Fruit fly (Drosophila melanogaster) whole organism, pupa: ENCODE results near the gene Ubc87F.

Experiments
- CG10348 ChIP-seq: fragments of 200-800 bp; sonication (Bioruptor generic); IDR thresholded peaks from 2 replicates; pipeline ENCODE4 v1.3.6; 2022; ENCODE audit warnings: missing biosample characterization, missing genetic modification characterization
- CG12605 ChIP-seq: fragments of 200-800 bp; sonication (Bioruptor generic); IDR thresholded peaks from 2 replicates; pipeline ENCODE4 v1.3.6; 2022; ENCODE audit warnings: missing biosample characterization, missing genetic modification characterization
- CG13204 ChIP-seq: fragments of 200-800 bp; sonication (Bioruptor generic); optimal IDR thresholded peaks from 2 replicates; lab custom pipeline; 2018; ENCODE audit warnings: missing biosample characterization, mild to moderate bottlenecking, missing genetic modification characterization, moderate library complexity
- CG14655 ChIP-seq: fragments of 200-800 bp; sonication (Bioruptor generic); optimal IDR thresholded peaks from 3 replicates; lab custom pipeline; 2017; ENCODE audit warnings: mild to moderate bottlenecking, missing biosample characterization, missing genetic modification reagents, missing genetic modification characterization
- CG15710 ChIP-seq: fragments of 200-800 bp; sonication (Bioruptor generic); optimal IDR thresholded peaks from 2 replicates; lab custom pipeline; 2018; ENCODE audit warnings: missing biosample characterization, mild to moderate bottlenecking, missing genetic modification characterization, moderate library complexity
- CG17806 ChIP-seq: fragments of 200-800 bp; sonication (Bioruptor generic); optimal IDR thresholded peaks from 2 replicates; lab custom pipeline; 2018; ENCODE audit warnings: missing biosample characterization, mild to moderate bottlenecking, missing genetic modification characterization, moderate library complexity
- CG32121 ChIP-seq: fragments of 200-800 bp; sonication (Bioruptor generic); IDR thresholded peaks from 2 replicates; pipeline ENCODE4 v1.3.6; 2022; ENCODE audit warnings: missing biosample characterization, missing genetic modification characterization
- CG34367 ChIP-seq: fragments of 200-800 bp; sonication (Bioruptor generic); optimal IDR thresholded peaks from 2 replicates; lab custom pipeline; 2018; ENCODE audit warnings: missing biosample characterization, mild to moderate bottlenecking, missing genetic modification characterization
- CG4496 ChIP-seq: fragments of 200-800 bp; sonication (Bioruptor generic); IDR thresholded peaks from 3 replicates; pipeline ENCODE4 v1.3.6; 2022; ENCODE audit warnings: missing biosample characterization, missing genetic modification characterization
- CG8159 ChIP-seq: fragments of 200-800 bp; sonication (Bioruptor generic); optimal IDR thresholded peaks from 3 replicates; lab custom pipeline; 2018; ENCODE audit warnings: missing biosample characterization, mild to moderate bottlenecking, missing genetic modification characterization, moderate library complexity
- CG8301 ChIP-seq: fragments of 200-800 bp; sonication (Bioruptor generic); optimal IDR thresholded peaks from 2 replicates; lab custom pipeline; 2018; ENCODE audit warnings: missing biosample characterization, mild to moderate bottlenecking, missing genetic modification characterization
- CG9948 ChIP-seq: fragments of 200-800 bp; sonication (Bioruptor generic); optimal IDR thresholded peaks from 2 replicates; lab custom pipeline; 2018; ENCODE audit warnings: missing biosample characterization, mild to moderate bottlenecking, missing genetic modification characterization, moderate library complexity
- D1 ChIP-seq: fragments of 200-800 bp; sonication (Bioruptor generic); optimal IDR thresholded peaks from 2 replicates; lab custom pipeline; 2018; ENCODE audit warnings: missing biosample characterization, mild to moderate bottlenecking, missing genetic modification characterization, moderate library complexity
- EcR ChIP-seq: fragments of 200-800 bp; sonication (Bioruptor generic); optimal IDR thresholded peaks from 3 replicates; lab custom pipeline; 2019; ENCODE audit warnings: missing biosample characterization, missing genetic modification characterization, mild to moderate bottlenecking, moderate library complexity, missing genetic modification reagents
- Ets98B ChIP-seq: fragments of 200-800 bp; sonication (Bioruptor generic); IDR thresholded peaks from 2 replicates; pipeline ENCODE4 v1.3.6; 2022; ENCODE audit warnings: missing biosample characterization, missing genetic modification characterization
- Pif1A ChIP-seq: fragments of 200-800 bp; sonication (Bioruptor generic); optimal IDR thresholded peaks from 3 replicates; lab custom pipeline; 2016; ENCODE audit warnings: missing biosample characterization, missing genetic modification characterization
- Pif1B ChIP-seq: fragments of 200-800 bp; sonication (Bioruptor generic); optimal IDR thresholded peaks from 3 replicates; lab custom pipeline; 2016; ENCODE audit warnings: missing biosample characterization, missing genetic modification characterization
- Snoo ChIP-seq: fragments of 200-800 bp; sonication (Bioruptor generic); optimal IDR thresholded peaks from 3 replicates; lab custom pipeline; 2017; ENCODE audit warnings: missing biosample characterization, mild to moderate bottlenecking, missing genetic modification characterization, inconsistent platforms
- fd96Ca ChIP-seq: fragments of 200-800 bp; sonication (Bioruptor generic); IDR thresholded peaks from 3 replicates; pipeline ENCODE4 v1.3.6; 2022; ENCODE audit warnings: missing biosample characterization, missing genetic modification characterization
- gl ChIP-seq: fragments of 200-800 bp; sonication (Bioruptor generic); optimal IDR thresholded peaks from 2 replicates; lab custom pipeline; 2018; ENCODE audit warnings: missing biosample characterization, mild to moderate bottlenecking, missing genetic modification characterization
- rn ChIP-seq: fragments of 200-800 bp; sonication (Bioruptor generic); IDR thresholded peaks from 2 replicates; pipeline ENCODE4 v1.3.6; 2022; ENCODE audit warnings: missing biosample characterization, missing genetic modification characterization

The Ubc87F gene

DNA sequence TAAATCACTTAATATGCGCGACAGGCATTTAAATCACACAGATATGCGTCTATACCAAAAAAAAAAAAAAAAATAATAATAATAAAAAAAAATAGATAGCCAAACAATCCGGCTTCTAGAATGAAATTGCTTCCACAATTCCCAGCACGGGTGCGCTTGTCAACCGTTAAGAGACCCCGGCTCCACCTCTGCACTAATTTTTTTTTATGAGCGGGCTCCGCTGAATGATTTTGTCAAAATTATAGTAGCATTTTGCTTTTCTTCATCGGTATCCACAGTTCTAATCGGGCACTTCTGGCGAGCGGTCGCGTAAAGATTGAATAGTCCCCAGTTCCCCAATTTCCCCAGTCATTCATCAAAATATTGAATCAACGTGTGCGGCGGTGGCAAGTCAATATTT lies 11.5 kb downstream of the Ubc87F start, which contains the start of gene Adgf-C:
Gene Adgf-C (plus strand): TSS at position 301 of the 400 bp plus-strand sequence.
- TF ChIP-seq CG9948 (tag; lab: Kevin White, UChicago) (no peak), CG4496 (GFP tag; lab: Robert Waterston, UW) (no peak), CG17806 (no peak), D1 (no peak), CG8159 (tag; lab: Kevin White, UChicago) (no peak), CG14655 (GFP tag; lab: Kevin White, UChicago) (no peak), Pif1B (GFP tag; lab: Kevin White, UChicago) (no peak), Pif1A (GFP tag; lab: Kevin White, UChicago) (no peak), fd96Ca (GFP tag; lab: Robert Waterston, UW) (no peak), CG13204 (GFP tag; lab: Kevin White, UChicago) (no peak), Ets98B (GFP tag; lab: Robert Waterston, UW) (no peak), EcR (no peak), CG8301 (tag; lab: Kevin White, UChicago) (no peak), CG32121 (GFP tag; lab: Robert Waterston, UW) (no peak), rn (GFP tag; lab: Robert Waterston, UW) (no peak)

DNA sequence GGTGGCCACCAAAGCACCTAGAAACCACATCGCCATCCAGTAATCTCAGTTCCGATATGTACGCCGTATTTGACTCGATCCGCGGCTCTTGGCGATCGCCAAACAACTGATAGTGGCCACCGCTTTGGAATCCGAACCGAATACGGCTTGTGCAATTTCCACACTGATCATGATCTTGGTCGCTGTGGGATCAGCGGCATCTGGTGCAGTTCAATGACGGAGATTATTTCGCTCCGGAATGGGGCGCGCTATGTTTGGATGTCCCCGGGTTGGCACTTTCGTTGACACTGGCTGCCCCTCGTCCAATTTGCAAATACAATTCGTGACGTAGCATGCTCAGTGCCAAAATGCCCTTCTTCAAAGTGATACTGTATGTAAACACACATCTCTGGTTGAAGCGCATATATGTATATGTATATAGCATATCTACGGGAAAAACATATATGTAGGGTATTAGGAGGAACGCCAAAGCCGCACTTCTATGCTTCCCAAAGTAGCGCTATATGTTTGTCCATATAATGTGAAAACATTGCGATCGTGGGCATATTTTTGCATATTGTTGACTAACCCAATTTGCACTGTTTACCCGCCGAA lies 12.6 kb downstream of the Ubc87F start, which contains the start of gene Adgf-D:
Gene Adgf-D (minus strand): TSS at position 111 of the 594 bp plus-strand sequence.
- TF ChIP-seq rn (GFP tag; lab: Robert Waterston, UW) (no peak), gl (no peak), Snoo (tag; lab: Kevin White, UChicago) (no peak), CG15710 (tag; lab: Kevin White, UChicago) (no peak), CG4496 (GFP tag; lab: Robert Waterston, UW) (no peak), CG10348 (GFP tag; lab: Robert Waterston, UW) (no peak), CG32121 (GFP tag; lab: Robert Waterston, UW) (no peak), Pif1A (GFP tag; lab: Kevin White, UChicago) (no peak), D1 (no peak), CG9948 (tag; lab: Kevin White, UChicago) (no peak), fd96Ca (GFP tag; lab: Robert Waterston, UW) (no peak), Ets98B (GFP tag; lab: Robert Waterston, UW) (no peak), CG17806 (no peak), CG34367 (tag; lab: Kevin White, UChicago) (no peak), Pif1B (GFP tag; lab: Kevin White, UChicago) (no peak), CG14655 (GFP tag; lab: Kevin White, UChicago) (no peak), CG8159 (tag; lab: Kevin White, UChicago) (no peak), EcR (no peak)

DNA sequence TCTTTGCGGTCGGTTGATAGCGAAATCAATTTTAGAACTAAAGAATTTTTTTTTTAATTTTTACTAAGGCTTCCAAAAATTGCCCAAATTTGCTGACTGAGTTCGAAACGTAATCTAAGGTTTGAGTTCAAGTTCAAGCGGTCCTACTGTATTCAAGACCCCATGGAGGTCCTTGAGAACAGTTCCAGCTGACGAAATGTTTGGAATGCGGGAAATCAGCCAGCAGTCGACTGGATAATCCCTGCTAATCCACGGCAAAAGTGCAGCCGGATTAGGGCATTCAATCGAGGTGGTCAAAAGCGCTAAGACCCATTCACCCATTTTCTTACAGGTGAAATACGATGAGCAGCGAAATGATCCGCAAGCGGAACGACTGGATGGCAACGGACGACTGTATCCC lies 17.2 kb downstream of the Ubc87F start, which contains the start of gene f-cup:
Gene f-cup (minus strand): TSS at position 101 of the 400 bp plus-strand sequence.
- TF ChIP-seq CG15710 (tag; lab: Kevin White, UChicago): no peak
- no peak for TF ChIP-seq Pif1A (GFP tag; lab: Kevin White, UChicago)
- TF ChIP-seq CG13204 (GFP tag; lab: Kevin White, UChicago): no peak
- TF ChIP-seq CG12605 (GFP tag; lab: Robert Waterston, UW): no peak
- TF ChIP-seq CG14655 (GFP tag; lab: Kevin White, UChicago): no peak
- no peak for TF ChIP-seq Pif1B (GFP tag; lab: Kevin White, UChicago)

DNA sequence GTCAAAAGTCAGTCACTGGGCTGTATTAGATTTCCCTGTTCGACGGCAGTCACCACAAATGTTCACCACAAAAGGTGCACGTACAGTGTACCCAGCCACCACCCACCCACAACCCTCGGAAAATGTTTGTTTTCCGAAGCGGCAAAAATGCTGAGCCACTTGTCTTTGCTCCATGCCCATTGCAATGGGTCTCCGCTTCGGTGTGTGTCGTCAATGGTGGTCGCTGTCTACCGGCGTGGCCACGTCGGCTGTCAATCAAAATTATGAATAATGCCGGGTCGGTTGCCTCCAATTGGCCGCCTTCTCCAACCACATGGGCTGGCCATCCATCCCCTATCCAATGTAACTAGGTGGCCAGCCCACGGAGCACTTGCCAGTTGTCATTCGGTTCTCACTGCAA lies 17.8 kb downstream of the Ubc87F start, which contains the start of gene ninaB:
Gene ninaB (plus strand): TSS at position 374 of the 400 bp plus-strand sequence.
- TF ChIP-seq CG13204 (GFP tag; lab: Kevin White, UChicago): no peak
- TF ChIP-seq Pif1B (GFP tag; lab: Kevin White, UChicago): no peak
- TF ChIP-seq D1: no peak
- no peak for TF ChIP-seq rn (GFP tag; lab: Robert Waterston, UW)
- no peak for TF ChIP-seq CG9948 (tag; lab: Kevin White, UChicago)
- TF ChIP-seq CG15710 (tag; lab: Kevin White, UChicago): no peak
- TF ChIP-seq gl: no peak
- no peak for TF ChIP-seq CG8301 (tag; lab: Kevin White, UChicago)
- TF ChIP-seq CG32121 (GFP tag; lab: Robert Waterston, UW): no peak
- TF ChIP-seq CG34367 (tag; lab: Kevin White, UChicago): no peak
- no peak for TF ChIP-seq EcR
- TF ChIP-seq CG4496 (GFP tag; lab: Robert Waterston, UW): no peak
- TF ChIP-seq CG8159 (tag; lab: Kevin White, UChicago): no peak
- no peak for TF ChIP-seq CG14655 (GFP tag; lab: Kevin White, UChicago)
- TF ChIP-seq Pif1A (GFP tag; lab: Kevin White, UChicago): no peak
- no peak for TF ChIP-seq CG12605 (GFP tag; lab: Robert Waterston, UW)
- no peak for TF ChIP-seq Ets98B (GFP tag; lab: Robert Waterston, UW)
- no peak for TF ChIP-seq CG17806
- no peak for TF ChIP-seq Snoo (tag; lab: Kevin White, UChicago)
- no peak for TF ChIP-seq CG10348 (GFP tag; lab: Robert Waterston, UW)
- TF ChIP-seq, all 21 proteins: peak for 0

DNA sequence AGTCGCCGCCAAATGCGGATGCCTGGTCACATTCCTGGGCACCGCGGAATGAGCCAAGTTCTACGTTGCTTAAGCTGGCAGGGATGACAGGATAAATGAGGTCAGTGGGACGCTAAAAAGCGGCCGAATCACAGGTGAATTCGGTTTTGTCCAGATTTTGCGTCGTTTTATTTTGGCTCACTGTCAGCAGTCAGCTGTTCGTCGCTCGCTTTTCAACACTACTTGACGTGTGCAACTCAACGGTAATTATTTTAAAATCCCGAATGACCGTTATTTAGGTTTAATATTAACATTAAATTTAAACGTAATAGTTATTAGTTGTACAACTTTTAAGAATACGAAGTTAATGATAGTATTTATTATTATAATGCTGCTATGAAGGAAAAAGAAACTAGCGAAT lies 18.6 kb downstream of the Ubc87F start:
- TF ChIP-seq CG8159 (tag; lab: Kevin White, UChicago) (no peak), rn (GFP tag; lab: Robert Waterston, UW) (no peak), CG14655 (GFP tag; lab: Kevin White, UChicago) (no peak), CG32121 (GFP tag; lab: Robert Waterston, UW) (no peak), Snoo (tag; lab: Kevin White, UChicago) (no peak), Pif1A (GFP tag; lab: Kevin White, UChicago) (no peak), CG4496 (GFP tag; lab: Robert Waterston, UW) (no peak), CG8301 (tag; lab: Kevin White, UChicago) (no peak), CG17806 (no peak), CG15710 (tag; lab: Kevin White, UChicago) (no peak), CG10348 (GFP tag; lab: Robert Waterston, UW) (no peak), CG9948 (tag; lab: Kevin White, UChicago) (no peak), CG13204 (GFP tag; lab: Kevin White, UChicago) (no peak), D1 (no peak), Ets98B (GFP tag; lab: Robert Waterston, UW) (no peak), EcR (no peak), Pif1B (GFP tag; lab: Kevin White, UChicago) (no peak)
